Fruit fly (Drosophila melanogaster) S2 (cell line): ENCODE data around the gene Cyp4d1.
A peak's percentile ranks its signal among the peaks of the same experiment; 100 is the strongest.

Experiments used
- CG8478 ChIP-seq: fragments of >200 bp; optimal IDR thresholded peaks from 2 replicates; lab custom pipeline; 2018
- CTCF ChIP-seq, 2 experiments: fragments of >200 bp; optimal IDR thresholded peaks; 2 replicates each; lab custom pipeline; 2018

The Cyp4d1 gene

DNA sequence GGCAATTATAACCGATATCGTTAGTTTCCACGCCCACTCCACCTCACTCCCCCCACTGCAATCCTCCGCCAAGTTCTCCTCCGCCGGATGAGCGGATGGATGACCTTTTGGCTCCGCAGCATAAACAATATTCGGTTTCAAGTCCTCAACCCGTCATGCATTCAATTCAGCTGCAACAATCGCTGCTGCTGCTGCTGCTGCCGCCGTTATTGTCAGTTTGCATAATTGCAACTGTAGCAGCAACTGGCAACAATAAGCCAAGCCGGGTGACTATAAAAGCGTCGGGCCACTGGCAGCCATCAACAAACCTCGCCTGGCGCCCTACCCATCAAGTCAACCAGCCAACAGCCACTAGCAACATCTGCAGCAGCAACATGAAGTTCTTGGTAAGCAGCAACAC lies 24.6 kb upstream of the Cyp4d1 start, which contains the start of gene CG17777:
Gene CG17777 (plus strand): TSS at position 301 of the 400 bp plus-strand sequence.
- TF ChIP-seq CG8478 (lab: Kevin White, UChicago): no peak
- no peak for TF ChIP-seq CTCF (optimal IDR thresholded peaks at IDR 0.05; lab: Kevin White, UChicago)

DNA sequence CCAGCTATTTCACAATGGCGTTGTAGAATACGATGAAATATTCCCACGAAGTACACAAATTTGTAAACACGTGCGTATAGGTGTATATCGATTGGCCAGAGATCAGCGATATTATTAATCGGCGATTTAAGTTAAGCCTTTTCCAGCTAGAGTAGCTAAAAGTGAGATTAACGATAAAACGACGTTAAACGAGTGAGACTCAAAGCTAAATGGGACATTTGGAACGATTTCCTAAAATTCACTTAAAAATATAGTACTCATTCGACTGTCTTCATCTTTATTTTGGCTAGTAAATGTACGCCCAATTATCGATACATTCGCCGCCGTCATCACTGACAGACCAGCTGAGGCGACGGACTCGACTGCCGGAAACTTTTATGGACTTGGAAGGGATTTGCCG lies 22.6 kb upstream of the Cyp4d1 start, which contains the start of the genes Nmd3 and CG17776:
Gene Nmd3 (minus strand): TSS at position 106 of the 400 bp plus-strand sequence.
Gene CG17776 (plus strand): TSS at position 163 of the 400 bp plus-strand sequence.
- TF ChIP-seq CTCF (optimal IDR thresholded peaks at IDR 0.05; lab: Kevin White, UChicago): no peak

dm6 chrX:2180750-2181261 lies 18.8 kb upstream of the Cyp4d1 start, which contains the start of gene pn:
TSS of gene pn (plus strand) at chrX:2181211.
- TF ChIP-seq CG8478 (lab: Kevin White, UChicago) (no peak), CTCF (optimal IDR thresholded peaks at IDR 0.05; lab: Kevin White, UChicago) (no peak)

- TF ChIP-seq CTCF (optimal IDR thresholded peaks at IDR 0.05; lab: Kevin White, UChicago): no peak
- no peak for TF ChIP-seq CG8478 (lab: Kevin White, UChicago)
Observed at dm6 chrX:2178802-2179201, 16.8 kb upstream of the Cyp4d1 start, which contains the start of gene Cyp4ae1. TSS of gene Cyp4ae1 (plus strand) at chrX:2179007.

DNA sequence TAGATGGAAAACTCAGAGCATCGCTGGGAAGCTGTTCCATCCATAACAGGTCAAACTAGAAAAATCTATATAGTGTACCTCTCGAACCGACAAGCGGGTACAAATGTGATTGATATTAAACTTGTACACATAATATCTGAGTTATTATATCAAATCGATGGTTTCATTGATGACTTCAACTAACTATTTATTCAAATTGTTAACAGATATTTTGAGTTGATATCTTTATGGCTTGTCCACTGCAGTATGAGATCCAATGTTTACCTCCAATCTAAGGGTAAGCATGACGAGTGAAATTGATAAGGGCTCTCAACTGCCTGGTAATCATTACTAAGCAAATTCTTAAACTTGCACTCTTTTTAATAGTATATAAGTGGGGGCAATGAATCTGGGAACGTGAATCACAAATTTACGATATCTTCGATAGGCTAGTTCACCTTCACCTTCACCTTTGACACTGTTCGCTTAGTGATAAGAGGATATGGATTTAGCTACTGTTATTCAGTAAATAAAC lies 14.0 kb upstream of the Cyp4d1 start, which contains the start of gene Cyp4d2:
Gene Cyp4d2 (plus strand): TSS at position 51 of the 514 bp plus-strand sequence.
- TF ChIP-seq CG8478 (lab: Kevin White, UChicago): no peak

- TF ChIP-seq CG8478 (lab: Kevin White, UChicago) (no peak), CTCF (optimal IDR thresholded peaks at IDR 0.05; lab: Kevin White, UChicago) (no peak)
Observed at dm6 chrX:2175265-2175795, 13.3 kb upstream of the Cyp4d1 start, which contains the start of gene Cyp4d14. TSS of gene Cyp4d14 (minus strand) at chrX:2175315.

dm6 chrX:2172420-2172827 lies 10.4 kb upstream of the Cyp4d1 start, which contains the start of gene ND-B14.5A:
TSS of gene ND-B14.5A (plus strand) at chrX:2172526.
- no peak for TF ChIP-seq CTCF (optimal IDR thresholded peaks at IDR 0.05; lab: Kevin White, UChicago)
- no peak for TF ChIP-seq CG8478 (lab: Kevin White, UChicago)

DNA sequence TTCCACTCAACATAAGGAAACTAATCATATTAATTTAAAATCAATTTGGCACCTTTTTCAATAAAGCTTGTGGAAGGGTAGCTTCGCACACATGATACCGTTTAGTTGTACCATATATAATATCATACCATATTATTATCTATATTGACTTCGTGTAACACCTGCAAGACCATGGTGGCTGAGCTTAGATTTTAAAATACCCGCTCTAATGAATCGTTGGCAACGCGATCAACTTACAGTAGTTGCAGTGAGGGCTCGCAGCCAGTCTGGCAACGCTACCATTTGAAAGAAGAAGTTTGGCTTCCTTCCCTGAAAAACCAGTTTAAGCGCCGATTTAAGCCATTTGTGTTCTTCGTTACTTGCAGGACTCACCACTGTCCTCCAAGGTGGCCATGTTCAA lies 8.4 kb upstream of the Cyp4d1 start:
- TF ChIP-seq CG8478 (lab: Kevin White, UChicago) (no peak), CTCF (optimal IDR thresholded peaks at IDR 0.05; lab: Kevin White, UChicago) (no peak)

DNA sequence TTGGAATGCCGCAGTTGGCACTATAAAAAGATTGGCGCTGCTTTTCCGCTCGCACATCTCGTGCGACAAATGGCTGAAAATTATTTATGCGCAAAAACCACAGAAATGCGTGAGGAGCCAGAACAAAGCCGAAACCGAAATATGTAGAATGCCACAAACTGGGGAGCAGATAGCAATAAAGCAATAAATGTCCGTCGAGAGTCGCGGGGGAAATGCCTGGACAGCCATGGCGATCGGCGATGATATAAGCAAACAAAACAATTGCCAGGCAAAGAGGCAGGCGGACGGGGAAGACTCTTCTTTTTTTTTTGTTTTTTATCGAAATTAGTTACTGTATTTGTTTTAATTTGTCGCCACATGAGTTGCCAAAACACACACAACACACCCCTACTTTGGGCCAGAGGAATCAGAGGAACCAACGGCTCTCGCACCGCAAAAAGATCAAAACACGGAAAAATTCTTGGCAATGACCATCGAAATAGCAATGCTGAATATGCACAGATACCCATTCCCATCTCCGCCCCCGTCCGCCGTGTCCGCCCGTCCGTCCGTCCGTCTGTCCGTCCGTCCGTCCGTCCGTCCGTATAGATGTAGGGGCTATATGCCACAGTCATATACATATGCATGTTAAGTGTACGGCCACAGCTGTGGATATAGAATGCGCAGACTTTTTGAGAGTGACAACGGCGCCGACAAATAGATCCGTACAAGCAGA lies 6.7 kb upstream of the Cyp4d1 start:
- TF ChIP-seq CG8478 (lab: Kevin White, UChicago) (no peak), CTCF (optimal IDR thresholded peaks at IDR 0.05; lab: Kevin White, UChicago) (no peak)

DNA sequence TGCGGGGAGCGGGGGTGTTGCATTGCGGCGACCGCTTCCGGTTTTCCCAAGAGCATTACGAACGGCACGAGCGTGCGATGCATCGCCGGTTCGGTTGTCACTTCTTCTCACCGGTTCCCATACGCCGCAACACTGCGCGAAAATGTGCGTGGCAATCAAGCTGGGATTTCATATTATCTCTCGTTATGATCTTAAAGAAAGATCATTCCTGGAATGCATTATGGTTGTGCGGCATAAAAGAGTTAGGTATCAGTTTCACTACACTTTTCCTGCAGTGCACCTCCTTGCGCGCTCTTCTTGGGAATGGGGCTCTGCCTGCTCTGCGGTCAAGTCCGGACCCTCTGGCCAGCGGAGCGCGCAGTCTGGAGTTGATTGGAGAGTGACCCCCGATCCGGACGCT lies 4.1 kb upstream of the Cyp4d1 start:
- TF ChIP-seq CG8478 (lab: Kevin White, UChicago) (no peak), CTCF (optimal IDR thresholded peaks at IDR 0.05; lab: Kevin White, UChicago) (no peak)

DNA sequence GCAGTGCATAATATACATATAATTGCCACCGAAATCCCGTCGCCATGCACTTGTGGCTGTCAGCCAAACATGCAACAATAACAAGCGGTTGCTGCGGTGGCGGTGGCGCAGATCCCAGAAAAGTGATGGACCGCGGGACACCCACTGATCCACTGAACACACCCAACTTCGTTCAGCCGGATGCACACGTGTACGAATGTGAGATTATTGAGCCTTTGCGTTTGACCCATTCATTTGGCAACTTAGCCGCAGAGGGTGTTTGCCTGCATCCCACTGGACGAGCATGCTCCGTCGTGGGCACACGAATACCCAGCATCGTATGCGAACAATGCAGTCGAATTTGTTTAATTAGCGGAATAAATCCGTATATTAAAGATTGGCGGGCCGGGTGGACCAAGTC lies 3.4 kb upstream of the Cyp4d1 start:
- no peak for TF ChIP-seq CG8478 (lab: Kevin White, UChicago)
- TF ChIP-seq CTCF (optimal IDR thresholded peaks at IDR 0.05; lab: Kevin White, UChicago): no peak

DNA sequence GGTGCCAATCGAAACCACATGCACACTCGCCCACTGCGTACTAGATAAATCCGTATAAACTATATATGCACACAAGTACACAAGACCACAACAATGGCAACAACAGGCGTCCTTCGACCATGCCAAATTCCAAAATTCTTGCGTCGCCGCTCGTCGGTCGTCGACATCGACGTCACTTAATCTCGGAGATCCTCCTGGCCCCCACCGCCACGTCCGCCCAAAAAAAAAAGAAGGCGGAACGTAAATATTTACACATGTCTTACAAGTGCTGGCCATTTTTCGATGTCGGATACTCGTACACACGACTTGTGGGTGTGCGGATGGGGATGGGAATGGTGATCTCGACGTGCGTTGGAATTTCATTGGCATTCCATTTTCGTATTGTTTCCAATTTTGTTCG lies 1.4 kb upstream of the Cyp4d1 start:
- TF ChIP-seq CTCF (optimal IDR thresholded peaks at IDR 0.05; lab: Kevin White, UChicago) (no peak), CG8478 (lab: Kevin White, UChicago) (no peak)

- no peak for TF ChIP-seq CG8478 (lab: Kevin White, UChicago)
- no peak for TF ChIP-seq CTCF (optimal IDR thresholded peaks at IDR 0.05; lab: Kevin White, UChicago)
Observed at dm6 chrX:2161020-2161419, 960 bp downstream of the Cyp4d1 start.

DNA sequence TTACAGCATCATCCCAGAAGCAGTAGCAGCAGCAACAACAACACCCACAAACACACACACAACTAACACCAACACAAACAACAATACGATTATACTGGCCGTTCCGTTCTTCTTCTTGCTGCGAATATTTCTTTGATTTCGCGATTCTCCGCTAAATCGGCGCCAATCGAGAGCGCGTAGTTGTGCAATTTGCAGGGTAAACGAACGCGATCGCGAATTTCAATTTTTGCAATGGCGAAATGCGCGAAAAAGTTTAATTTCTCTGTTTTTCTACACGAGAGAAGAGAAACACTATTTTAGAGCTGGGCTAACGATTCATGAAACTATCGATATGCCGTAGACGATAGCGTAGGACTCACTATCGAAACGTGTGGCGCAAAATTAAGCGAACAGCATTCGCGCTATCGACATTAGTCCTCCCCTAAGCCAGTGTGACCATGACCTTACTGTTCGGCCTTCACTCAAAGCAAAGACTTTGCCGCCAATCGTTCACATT lies 3.3 kb downstream of the Cyp4d1 start, which contains the start of gene wapl:
Gene wapl (minus strand): TSS at position 316 of the 496 bp plus-strand sequence.
- TF ChIP-seq CTCF (optimal IDR thresholded peaks at IDR 0.05; lab: Kevin White, UChicago) (peak; percentile 2 to 35), CG8478 (lab: Kevin White, UChicago) (no peak)
